Fruit fly (Drosophila melanogaster) whole organism, wandering third instar larva: ENCODE data around the gene CG42305.
A peak's percentile ranks its signal among the peaks of the same experiment; 100 is the strongest.

Source experiments
- Abd-B ChIP-seq: fragments of >200 bp; optimal IDR thresholded peaks from 2 replicates; lab custom pipeline; 2017; ENCODE audit warnings: missing biosample characterization, missing genetic modification characterization
- CG32264 ChIP-seq: fragments of 200-800 bp; sonication (Bioruptor generic); optimal IDR thresholded peaks from 2 replicates; lab custom pipeline; 2016; ENCODE audit warnings: missing biosample characterization, missing genetic modification characterization
- CrebA ChIP-seq: fragments of 200-800 bp; sonication (Bioruptor generic); optimal IDR thresholded peaks from 2 replicates; lab custom pipeline; 2016; ENCODE audit warnings: missing biosample characterization, mild to moderate bottlenecking, missing genetic modification characterization, borderline replicate concordance
- Dfd ChIP-seq: fragments of >200 bp; optimal IDR thresholded peaks from 2 replicates; lab custom pipeline; 2017; ENCODE audit warnings: missing biosample characterization, missing genetic modification characterization
- Dif ChIP-seq: fragments of 200-275, 200-300 bp; sonication (Bioruptor generic); optimal IDR thresholded peaks from 2 replicates; lab custom pipeline; 2018; ENCODE audit warnings: missing biosample characterization, missing genetic modification characterization; ENCODE audit not compliant: partially characterized antibody
- HLH106 ChIP-seq: fragments of 200-800 bp; optimal IDR thresholded peaks from 3 replicates; lab custom pipeline; 2019; ENCODE audit warnings: missing biosample characterization, mild to moderate bottlenecking, missing genetic modification characterization, moderate library complexity
- Hnf4 ChIP-seq: fragments of 200-800 bp; sonication (Bioruptor generic); optimal IDR thresholded peaks from 2 replicates; lab custom pipeline; 2016; ENCODE audit warnings: missing biosample characterization, mild to moderate bottlenecking, missing genetic modification characterization
- Hr78 ChIP-seq: fragments of >200 bp; optimal IDR thresholded peaks from 2 replicates; lab custom pipeline; 2017; ENCODE audit warnings: missing biosample characterization, missing genetic modification characterization
- Hr83 ChIP-seq: fragments of 200-300 bp; sonication (Bioruptor generic); optimal IDR thresholded peaks from 2 replicates; lab custom pipeline; 2016; ENCODE audit warnings: missing biosample characterization, mild to moderate bottlenecking, missing genetic modification characterization, moderate library complexity; ENCODE audit not compliant: poor library complexity, severe bottlenecking
- Jra ChIP-seq: sonication (Bioruptor generic); optimal IDR thresholded peaks from 2 replicates; lab custom pipeline; 2016; ENCODE audit warnings: missing biosample characterization, missing genetic modification characterization
- Myc ChIP-seq: fragments of >200 bp; optimal IDR thresholded peaks from 2 replicates; lab custom pipeline; 2017
- N ChIP-seq: fragments of >200 bp; optimal IDR thresholded peaks from 2 replicates; lab custom pipeline; 2018; ENCODE audit warnings: missing biosample characterization, missing external identifiers, missing genetic modification characterization
- OdsH ChIP-seq: fragments of 200-800 bp; sonication (Bioruptor generic); optimal IDR thresholded peaks from 2 replicates; lab custom pipeline; 2016; ENCODE audit warnings: missing biosample characterization, mild to moderate bottlenecking, missing genetic modification characterization
- Sp1 ChIP-seq: fragments of 200-800 bp; sonication (Bioruptor generic); optimal IDR thresholded peaks from 3 replicates; lab custom pipeline; 2019; ENCODE audit warnings: missing biosample characterization, mild to moderate bottlenecking, missing genetic modification characterization, moderate library complexity
- Vsx2 ChIP-seq: fragments of 200-300, 225-300 bp; sonication (Bioruptor generic); optimal IDR thresholded peaks from 2 replicates; lab custom pipeline; 2018; ENCODE audit warnings: missing biosample characterization, missing genetic modification characterization; ENCODE audit not compliant: partially characterized antibody
- br ChIP-seq: fragments of 200-800 bp; sonication (Bioruptor generic); optimal IDR thresholded peaks from 2 replicates; lab custom pipeline; 2016; ENCODE audit warnings: missing biosample characterization, missing genetic modification characterization
- dl ChIP-seq, 2 experiments: fragments of 175-275, 200-275 bp in 1 of 2; fragments of 200-275 bp in 1 of 2; sonication (Bioruptor generic); optimal IDR thresholded peaks; lab custom pipeline; 2018; ENCODE audit warnings: mild to moderate bottlenecking in 2 of 2, missing biosample characterization in 2 of 2, missing genetic modification characterization in 2 of 2, moderate library complexity in 2 of 2; ENCODE audit not compliant: partially characterized antibody in 2 of 2, insufficient read depth in 1 of 2
- dmrt93B ChIP-seq: fragments of 200-800 bp; sonication (Bioruptor generic); optimal IDR thresholded peaks from 2 replicates; lab custom pipeline; 2018; ENCODE audit warnings: missing biosample characterization, mild to moderate bottlenecking, missing genetic modification characterization
- dsf ChIP-seq: sonication (Bioruptor generic); optimal IDR thresholded peaks from 2 replicates; lab custom pipeline; 2016; ENCODE audit warnings: missing biosample characterization, missing genetic modification characterization, borderline replicate concordance
- foxo ChIP-seq, 2 experiments: fragments of 200-800 bp; sonication (Bioruptor generic); optimal IDR thresholded peaks; 2 replicates in 1 of 2; 3 replicates in 1 of 2; lab custom pipeline; 2016 to 2017; ENCODE audit warnings: missing biosample characterization in 2 of 2, missing genetic modification characterization in 2 of 2
- fru ChIP-seq: fragments of 200-800 bp; sonication (Bioruptor generic); optimal IDR thresholded peaks from 3 replicates; lab custom pipeline; 2016; ENCODE audit warnings: missing biosample characterization, mild to moderate bottlenecking, missing genetic modification characterization
- h ChIP-seq: fragments of 200-800 bp; sonication (Bioruptor generic); optimal IDR thresholded peaks from 3 replicates; lab custom pipeline; 2016; ENCODE audit warnings: missing biosample characterization, mild to moderate bottlenecking, missing genetic modification characterization
- jim ChIP-seq: fragments of 175-275, 200-325 bp; sonication (Bioruptor generic); optimal IDR thresholded peaks from 2 replicates; lab custom pipeline; 2016; ENCODE audit warnings: missing biosample characterization, mild to moderate bottlenecking, missing genetic modification characterization
- lola ChIP-seq: fragments of >200 bp; optimal IDR thresholded peaks from 2 replicates; lab custom pipeline; 2017; ENCODE audit warnings: missing biosample characterization, missing genetic modification characterization
- pan ChIP-seq: fragments of >200 bp; optimal IDR thresholded peaks from 2 replicates; lab custom pipeline; 2017
- psq ChIP-seq: fragments of 200-800 bp; sonication (Bioruptor generic); optimal IDR thresholded peaks from 3 replicates; lab custom pipeline; 2017; ENCODE audit warnings: missing biosample characterization, mild to moderate bottlenecking, missing genetic modification characterization, moderate library complexity
- rgr ChIP-seq: fragments of 200-800 bp; sonication (Bioruptor generic); optimal IDR thresholded peaks from 3 replicates; lab custom pipeline; 2016; ENCODE audit warnings: missing biosample characterization, mild to moderate bottlenecking, missing genetic modification characterization
- sage ChIP-seq: fragments of 200-800 bp; sonication (Bioruptor generic); optimal IDR thresholded peaks from 2 replicates; lab custom pipeline; 2016; ENCODE audit warnings: missing biosample characterization, mild to moderate bottlenecking, missing genetic modification characterization
- sv ChIP-seq: fragments of 200-800 bp; sonication (Bioruptor generic); optimal IDR thresholded peaks from 3 replicates; lab custom pipeline; 2016; ENCODE audit warnings: missing biosample characterization, missing genetic modification characterization
- tai ChIP-seq: sonication (Bioruptor generic); optimal IDR thresholded peaks from 2 replicates; lab custom pipeline; 2016; ENCODE audit warnings: missing biosample characterization, missing genetic modification characterization
- usp ChIP-seq: fragments of >200 bp; optimal IDR thresholded peaks from 2 replicates; lab custom pipeline; 2017; ENCODE audit warnings: missing biosample characterization, missing genetic modification characterization
- woc ChIP-seq: sonication (Bioruptor generic); optimal IDR thresholded peaks from 2 replicates; lab custom pipeline; 2016; ENCODE audit warnings: missing biosample characterization, mild to moderate bottlenecking, missing genetic modification characterization

The CG42305 gene

DNA sequence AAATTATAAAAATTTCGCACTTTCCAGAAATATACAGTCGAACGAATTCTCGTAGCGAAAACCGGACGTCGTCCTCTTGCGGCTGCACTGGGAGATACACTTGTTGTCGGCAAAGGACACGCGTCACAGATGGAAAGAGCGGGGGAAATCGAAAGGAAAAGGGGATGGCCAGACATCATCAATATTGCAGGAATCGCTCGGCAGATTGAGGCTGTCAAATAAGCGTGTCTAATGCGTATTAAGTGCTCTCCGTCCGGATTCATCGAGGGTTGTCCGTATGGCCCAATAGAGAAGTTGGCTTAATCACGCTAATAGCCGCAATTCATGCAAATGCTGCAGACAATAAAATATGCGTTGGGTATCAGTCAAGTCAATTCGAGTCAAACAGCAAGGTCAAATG, 3.0 kb upstream of the CG42305 start:
- no peak for TF ChIP-seq rgr (GFP tag; lab: Kevin White, UChicago)
- no peak for TF ChIP-seq Hr83 (GFP tag; lab: Kevin White, UChicago)
- no peak for TF ChIP-seq usp (GFP tag; lab: Kevin White, UChicago)
- TF ChIP-seq N (GFP tag; lab: Kevin White, UChicago): no peak
- no peak for TF ChIP-seq Abd-B (GFP tag; lab: Kevin White, UChicago)
- TF ChIP-seq Hr78 (GFP tag; lab: Kevin White, UChicago): no peak
- no peak for TF ChIP-seq OdsH (GFP tag; lab: Kevin White, UChicago)
- no peak for TF ChIP-seq h (GFP tag; lab: Kevin White, UChicago)
- no peak for TF ChIP-seq psq (GFP tag; lab: Kevin White, UChicago)
- TF ChIP-seq HLH106: no peak
- TF ChIP-seq CrebA: no peak
- TF ChIP-seq sage (GFP tag; lab: Kevin White, UChicago): no peak
- TF ChIP-seq sv (GFP tag; lab: Kevin White, UChicago): no peak
- TF ChIP-seq Myc (lab: Kevin White, UChicago): no peak
- TF ChIP-seq foxo (GFP tag; optimal IDR thresholded peaks at IDR 0.05; lab: Kevin White, UChicago): no peak

DNA sequence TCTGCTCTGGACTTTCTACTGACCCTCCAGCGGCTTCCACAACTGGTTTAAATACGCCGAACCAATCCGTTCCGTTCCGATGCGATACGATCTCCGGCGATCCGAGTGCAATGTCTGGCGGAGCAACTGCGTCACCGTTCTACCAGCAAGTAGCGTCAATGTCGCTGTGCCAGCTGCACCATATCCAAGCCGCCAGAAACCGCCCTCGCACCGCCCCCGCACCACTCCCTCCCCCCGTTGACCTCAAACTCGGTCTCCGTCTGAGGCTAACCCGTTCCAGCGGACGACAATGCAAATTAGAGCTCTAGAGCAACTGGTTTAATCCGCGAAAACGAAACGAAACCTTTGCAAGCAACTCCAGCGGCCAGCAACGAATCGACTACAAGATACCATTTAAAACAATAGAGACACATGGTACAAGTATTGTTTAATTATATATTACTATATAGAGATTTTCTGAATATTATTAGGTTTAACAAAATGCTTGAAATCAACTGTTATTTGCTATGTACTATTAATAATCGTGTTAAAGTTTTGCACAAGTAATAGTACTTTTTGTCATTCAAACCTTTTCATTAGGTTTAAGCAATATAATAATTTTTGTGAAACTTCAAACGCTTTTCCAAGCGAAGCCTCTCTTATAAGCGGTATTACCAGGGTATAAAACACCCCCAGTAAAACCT, 1.3 kb upstream of the CG42305 start, which contains the start of the genes CG10570 and CG42502:
CG10570 (minus strand) TSS at position 293 of the 683 bp plus-strand sequence.
CG42502 (minus strand) TSS at position 293 of the 683 bp plus-strand sequence.
- TF ChIP-seq h (GFP tag; lab: Kevin White, UChicago): no peak
- no peak for TF ChIP-seq foxo (GFP tag; optimal IDR thresholded peaks at IDR 0.05; lab: Kevin White, UChicago)
- no peak for TF ChIP-seq Dfd (GFP tag; lab: Kevin White, UChicago)
- no peak for TF ChIP-seq fru (GFP tag; lab: Kevin White, UChicago)
- no peak for TF ChIP-seq CrebA
- TF ChIP-seq sv (GFP tag; lab: Kevin White, UChicago): no peak
- TF ChIP-seq Jra (GFP tag; lab: Kevin White, UChicago): no peak
- TF ChIP-seq Hr78 (GFP tag; lab: Kevin White, UChicago): no peak
- no peak for TF ChIP-seq tai (GFP tag; lab: Kevin White, UChicago)
- no peak for TF ChIP-seq dl (GFP tag; optimal IDR thresholded peaks at IDR 0.05; lab: Kevin White, UChicago; ENCODE audit: insufficient read depth in 1 of 2, partially characterized antibody in 2 of 2)
- TF ChIP-seq rgr (GFP tag; lab: Kevin White, UChicago): no peak
- TF ChIP-seq dmrt93B (GFP tag; lab: Kevin White, UChicago): no peak
- no peak for TF ChIP-seq jim (GFP tag; lab: Kevin White, UChicago)
- TF ChIP-seq N (GFP tag; lab: Kevin White, UChicago): no peak
- TF ChIP-seq sage (GFP tag; lab: Kevin White, UChicago): no peak
- TF ChIP-seq Hnf4: no peak
- no peak for TF ChIP-seq usp (GFP tag; lab: Kevin White, UChicago)
- no peak for TF ChIP-seq woc (GFP tag; lab: Kevin White, UChicago)
- TF ChIP-seq CG32264 (GFP tag; lab: Kevin White, UChicago): no peak
- peak; percentile 27 for TF ChIP-seq Sp1 (GFP tag; lab: Kevin White, UChicago)
- peak; percentile 34 for TF ChIP-seq pan (lab: Kevin White, UChicago)
- TF ChIP-seq Dif: peak; percentile 2
- TF ChIP-seq br: no peak
- TF ChIP-seq HLH106: peak; percentile 41
- no peak for TF ChIP-seq psq (GFP tag; lab: Kevin White, UChicago)
- TF ChIP-seq, all 38 proteins: peak for 4

DNA sequence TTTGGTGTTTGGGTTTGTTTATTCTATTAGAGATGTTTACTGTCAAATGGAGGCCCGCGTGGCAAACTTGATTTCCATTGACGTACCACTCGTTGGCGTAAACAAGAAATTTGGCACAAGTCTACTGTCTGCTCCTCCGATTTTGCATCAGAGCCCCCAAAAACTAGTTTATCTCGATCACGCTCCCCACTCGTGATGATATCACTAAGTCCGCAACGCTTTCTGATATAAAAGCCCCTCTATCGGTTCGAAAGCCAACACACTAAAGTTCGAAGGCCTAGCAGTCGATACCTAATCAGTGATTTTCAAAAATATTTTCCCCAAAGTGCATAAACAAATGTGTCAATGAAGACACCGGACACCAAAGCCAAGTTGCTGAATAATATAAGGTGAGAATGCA, 307 bp downstream of the CG42305 start:
- TF ChIP-seq lola (GFP tag; lab: Kevin White, UChicago): no peak
- no peak for TF ChIP-seq N (GFP tag; lab: Kevin White, UChicago)
- TF ChIP-seq dl (GFP tag; optimal IDR thresholded peaks at IDR 0.05; lab: Kevin White, UChicago; ENCODE audit: insufficient read depth in 1 of 2, partially characterized antibody in 2 of 2): no peak
- no peak for TF ChIP-seq foxo (GFP tag; optimal IDR thresholded peaks at IDR 0.05; lab: Kevin White, UChicago)
- TF ChIP-seq Hr83 (GFP tag; lab: Kevin White, UChicago): no peak
- TF ChIP-seq rgr (GFP tag; lab: Kevin White, UChicago): no peak

DNA sequence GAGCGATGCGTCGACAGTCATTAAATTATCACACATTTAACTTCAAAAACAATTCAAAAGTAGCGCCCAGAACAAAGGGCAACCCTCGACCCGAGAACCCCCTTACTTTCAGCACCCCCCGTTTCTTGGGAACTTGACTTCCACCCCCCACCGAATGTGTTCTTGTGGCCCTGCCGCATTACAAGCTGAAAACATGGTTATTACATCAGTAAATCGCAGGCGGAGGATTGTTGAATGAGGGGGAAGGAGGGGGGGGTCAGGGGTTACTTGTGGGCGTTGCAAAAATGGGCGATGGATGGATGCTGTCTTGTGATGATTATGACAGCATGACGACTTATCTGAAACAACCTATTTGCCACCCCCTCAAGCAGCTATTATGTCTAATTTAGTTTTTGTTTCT, 2.7 kb downstream of the CG42305 start:
- TF ChIP-seq rgr (GFP tag; lab: Kevin White, UChicago): no peak
- no peak for TF ChIP-seq fru (GFP tag; lab: Kevin White, UChicago)
- no peak for TF ChIP-seq Vsx2 (GFP tag; lab: Kevin White, UChicago)
- TF ChIP-seq dsf (GFP tag; lab: Kevin White, UChicago): no peak
- TF ChIP-seq CG32264 (GFP tag; lab: Kevin White, UChicago): no peak
- TF ChIP-seq sage (GFP tag; lab: Kevin White, UChicago): no peak
